Worm (Caenorhabditis elegans): ENCODE results near the gene Y6G8.5.

Y6G8.5 gene

ce11 chrV:17565903-17566302, 49.6 kb downstream of the Y6G8.5 start, which contains the start of gene fbxa-171:
fbxa-171 (minus strand) TSS chrV:17566003.
- TF ChIP-seq C04F5.9 (tag; optimal IDR thresholded peaks at IDR 0.05) = no peak
- TF ChIP-seq nhr-28 (tag; optimal IDR thresholded peaks at IDR 0.05) = no peak
- TF ChIP-seq efl-1 (optimal IDR thresholded peaks at IDR 0.05) = no peak
- TF ChIP-seq efl-1 (GFP tag; optimal IDR thresholded peaks at IDR 0.05 in 1 of 2) = peak in 1 of 2 experiments; percentile 7

Measured in whole organism, L1 larva.